Worm (Caenorhabditis elegans) whole organism, L1 larva: Measurements from ENCODE around the gene mks-5.

Experiments
- ces-1 ChIP-seq: fragments of 150-350 bp; optimal IDR thresholded peaks from 2 replicates; lab custom pipeline; 2014; ENCODE audit warnings: missing biosample characterization, missing genetic modification reagents, missing genetic modification characterization
- elt-2 ChIP-seq: sonication (generic microtip); optimal IDR thresholded peaks from 2 replicates; lab custom pipeline; 2016; ENCODE audit warnings: missing genetic modification characterization, mild to moderate bottlenecking, inconsistent platforms, missing compliant biosample characterization, missing genetic modification reagents
- hpl-2 ChIP-seq: fragments of 150-350 bp; optimal IDR thresholded peaks from 2 replicates; lab custom pipeline; 2014; ENCODE audit warnings: missing biosample characterization, missing genetic modification reagents, missing genetic modification characterization
- lin-13 ChIP-seq: fragments of 150-350 bp; optimal IDR thresholded peaks from 2 replicates; lab custom pipeline; 2014; ENCODE audit warnings: missing biosample characterization, missing genetic modification reagents, missing genetic modification characterization
- lin-35 ChIP-seq, 2 experiments: fragments of 150-350 bp; optimal IDR thresholded peaks; 2 replicates each; lab custom pipeline; 2014; ENCODE audit warnings: missing biosample characterization in 2 of 2, missing genetic modification characterization in 2 of 2, missing genetic modification reagents in 2 of 2
- lir-3 ChIP-seq: sonication (generic microtip); optimal IDR thresholded peaks from 2 replicates; lab custom pipeline; 2016; ENCODE audit warnings: mild to moderate bottlenecking, missing genetic modification characterization, moderate library complexity, missing compliant biosample characterization; ENCODE audit not compliant: poor library complexity
- nhr-11 ChIP-seq: fragments of 150-350 bp; optimal IDR thresholded peaks from 2 replicates; lab custom pipeline; 2014; ENCODE audit warnings: missing biosample characterization, missing genetic modification characterization
- nhr-12 ChIP-seq: sonication (generic microtip); optimal IDR thresholded peaks from 2 replicates; lab custom pipeline; 2017; ENCODE audit warnings: missing biosample characterization, missing genetic modification characterization
- nhr-28 ChIP-seq: fragments of 150-350 bp; optimal IDR thresholded peaks from 2 replicates; lab custom pipeline; 2014; ENCODE audit warnings: missing biosample characterization, missing genetic modification characterization
- snpc-4 ChIP-seq: fragments of 150-350 bp; optimal IDR thresholded peaks from 2 replicates; lab custom pipeline; 2014; ENCODE audit warnings: missing biosample characterization, missing genetic modification characterization
- zag-1 ChIP-seq: fragments of 150-350 bp; optimal IDR thresholded peaks from 2 replicates; lab custom pipeline; 2014; ENCODE audit warnings: missing biosample characterization, missing genetic modification characterization

DNA sequence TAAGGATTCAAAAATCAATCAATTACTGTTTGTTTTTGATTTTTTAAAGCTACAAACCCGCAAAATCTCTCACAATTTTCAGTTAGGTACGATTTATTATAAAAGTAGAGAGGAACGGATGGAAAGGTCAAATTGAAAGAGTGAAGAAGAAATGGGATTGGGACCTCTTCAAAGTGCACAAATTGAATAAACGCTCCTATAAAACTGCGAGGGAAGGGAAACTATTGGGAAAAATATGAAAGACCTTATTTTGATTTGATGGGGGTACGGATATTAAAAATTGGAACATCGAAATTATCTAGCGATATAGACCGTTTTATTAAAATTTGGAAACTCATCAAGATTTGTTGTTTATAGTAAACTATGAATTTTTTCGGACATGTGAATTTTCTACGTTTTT is 46.7 kb downstream of the mks-5 start:
- TF ChIP-seq hpl-2, result no peak
- no peak for TF ChIP-seq nhr-11
- TF ChIP-seq nhr-12 (tag; lab: Kevin White, UChicago), result no peak
- no peak for TF ChIP-seq lin-35 (GFP tag; optimal IDR thresholded peaks at IDR 0.05; lab: Kevin White, UChicago)
- TF ChIP-seq snpc-4, result no peak
- TF ChIP-seq zag-1 (tag; lab: Kevin White, UChicago), result no peak
- TF ChIP-seq lin-13 (GFP tag; lab: Kevin White, UChicago), result no peak
- TF ChIP-seq nhr-28, result no peak
- TF ChIP-seq lir-3 (tag; lab: Kevin White, UChicago), result no peak
- no peak for TF ChIP-seq elt-2
- TF ChIP-seq ces-1 (GFP tag; lab: Kevin White, UChicago), result no peak
